Fruit fly (Drosophila melanogaster): ENCODE data around the gene CG43219.
A peak's percentile ranks its signal among the peaks of the same experiment; 100 is the strongest.

Gene CG43219

dm6 chr3L:21172527-21173253 lies 47.5 kb upstream of the CG43219 start, which contains the start of the genes chb and AsnS (continued):
- TF ChIP-seq psq (GFP tag; optimal IDR thresholded peaks at IDR 0.05): peak; percentile 56
- peak; percentile 91 for TF ChIP-seq al (GFP tag; IDR thresholded peaks at IDR 0.05)
- no peak for TF ChIP-seq CG33213 (GFP tag; optimal IDR thresholded peaks at IDR 0.05)
- peak; percentile 55 for TF ChIP-seq tx (GFP tag; optimal IDR thresholded peaks at IDR 0.05)
- TF ChIP-seq CTCF (GFP tag; optimal IDR thresholded peaks at IDR 0.05): no peak
- TF ChIP-seq aop (GFP tag; IDR thresholded peaks at IDR 0.05): peak; percentile 42; the same call in 1 of the 2 replicates
- TF ChIP-seq oc (tag; optimal IDR thresholded peaks at IDR 0.05): peak; percentile 92
- peak; percentile 77 for TF ChIP-seq Hand (GFP tag; optimal IDR thresholded peaks at IDR 0.05)
- peak; percentile 90 for TF ChIP-seq NfI (GFP tag; optimal IDR thresholded peaks at IDR 0.05)
- TF ChIP-seq CG10979 (tag; optimal IDR thresholded peaks at IDR 0.05): peak; percentile 88
- TF ChIP-seq CG18599 (GFP tag; optimal IDR thresholded peaks at IDR 0.05): peak; percentile 87
- TF ChIP-seq CG32767 (GFP tag; IDR thresholded peaks at IDR 0.05): peak; percentile 80
- TF ChIP-seq CG2120 (GFP tag; optimal IDR thresholded peaks at IDR 0.05): peak; percentile 93
- TF ChIP-seq Dip2 (GFP tag; IDR thresholded peaks at IDR 0.05): no peak
- peak; percentile 91 for TF ChIP-seq CG7372 (GFP tag; IDR thresholded peaks at IDR 0.05)
- TF ChIP-seq her (GFP tag; optimal IDR thresholded peaks at IDR 0.05): peak; percentile 27
- no peak for TF ChIP-seq CG3065 (GFP tag; optimal IDR thresholded peaks at IDR 0.05)
- TF ChIP-seq lilli (GFP tag; optimal IDR thresholded peaks at IDR 0.05): peak; percentile 85
- no peak for TF ChIP-seq zf30C (GFP tag; optimal IDR thresholded peaks at IDR 0.05)
- peak; percentile 62 for TF ChIP-seq CG2875 (GFP tag; optimal IDR thresholded peaks at IDR 0.05)
- peak; percentile 58 for TF ChIP-seq gt (GFP tag; IDR thresholded peaks at IDR 0.05)
- peak; percentile 89 for TF ChIP-seq bcd (GFP tag; optimal IDR thresholded peaks at IDR 0.05)
- TF ChIP-seq Bdp1 (GFP tag; optimal IDR thresholded peaks at IDR 0.05): peak; percentile 25
- TF ChIP-seq CG31224 (GFP tag; IDR thresholded peaks at IDR 0.05): peak; percentile 88
- TF ChIP-seq Sox102F (GFP tag; optimal IDR thresholded peaks at IDR 0.05): peak; percentile 97
- TF ChIP-seq ac (GFP tag; optimal IDR thresholded peaks at IDR 0.05): no peak
- peak; percentile 53 for TF ChIP-seq Doc2 (GFP tag; IDR thresholded peaks at IDR 0.05)
- peak in 1 of 2 experiments; percentile 77 for TF ChIP-seq crp (GFP tag; optimal IDR thresholded peaks at IDR 0.05)
- TF ChIP-seq CG15011 (GFP tag; optimal IDR thresholded peaks at IDR 0.05): peak; percentile 80
- peak; percentile 95 for TF ChIP-seq CG11504 (tag; optimal IDR thresholded peaks at IDR 0.05)
- peak; percentile 69 for TF ChIP-seq Dip3 (GFP tag; optimal IDR thresholded peaks at IDR 0.05)
- peak; percentile 21 for TF ChIP-seq Atf-2 (GFP tag; optimal IDR thresholded peaks at IDR 0.05)
- peak; percentile 57 for TF ChIP-seq CG16863 (GFP tag; optimal IDR thresholded peaks at IDR 0.05)
- TF ChIP-seq kni (GFP tag; optimal IDR thresholded peaks at IDR 0.05): no peak
- peak; percentile 94 for TF ChIP-seq Oli (tag; optimal IDR thresholded peaks at IDR 0.05)
- TF ChIP-seq gce (GFP tag; IDR thresholded peaks at IDR 0.05): peak; percentile 87
- peak; percentile 90 for TF ChIP-seq CG8388 (GFP tag; optimal IDR thresholded peaks at IDR 0.05)
- TF ChIP-seq CG4328 (GFP tag; optimal IDR thresholded peaks at IDR 0.05): no peak
- no peak for TF ChIP-seq HmgD (GFP tag; optimal IDR thresholded peaks at IDR 0.05)
- TF ChIP-seq lab (GFP tag; optimal IDR thresholded peaks at IDR 0.05): peak; percentile 92
- peak; percentile 80 for TF ChIP-seq onecut (GFP tag; IDR thresholded peaks at IDR 0.05)
- TF ChIP-seq sna (GFP tag; IDR thresholded peaks at IDR 0.05; ENCODE audit: partially characterized antibody): no peak
- peak; percentile 96 for TF ChIP-seq CG17359 (tag; optimal IDR thresholded peaks at IDR 0.05)
- TF ChIP-seq ATbp (GFP tag; optimal IDR thresholded peaks at IDR 0.05): peak; percentile 90
- TF ChIP-seq p53 (GFP tag; optimal IDR thresholded peaks at IDR 0.05): peak; percentile 5
- peak; percentile 89; the same call in 2 of the 3 replicates for TF ChIP-seq CG2199 (GFP tag; IDR thresholded peaks at IDR 0.05)
- TF ChIP-seq CG14710 (tag; optimal IDR thresholded peaks at IDR 0.05): peak; percentile 70
- TF ChIP-seq CG5245 (GFP tag; optimal IDR thresholded peaks at IDR 0.05): peak; percentile 69
- TF ChIP-seq CG13424 (tag; optimal IDR thresholded peaks at IDR 0.05): peak; percentile 92
- TF ChIP-seq CG8478 (optimal IDR thresholded peaks at IDR 0.05): no peak

Measured in whole organism, embryonic.